Worm (Caenorhabditis elegans) whole organism, young adult: Measurements from ENCODE around the gene C17B7.8.

Experiments used
- B0336.3 ChIP-seq: fragments of 200-800 bp; sonication (Bioruptor generic); IDR thresholded peaks from 2 replicates; pipeline ENCODE4 v1.3.6; 2022; ENCODE audit warnings: missing genetic modification characterization, missing compliant biosample characterization
- C17E4.6 ChIP-seq: fragments of 200-800 bp; sonication (Bioruptor generic); IDR thresholded peaks from 2 replicates; pipeline ENCODE4 v1.3.6; 2022; ENCODE audit warnings: missing genetic modification reagents, missing genetic modification characterization, missing compliant biosample characterization
- F39B2.1 ChIP-seq: fragments of 200-800 bp; sonication (Bioruptor generic); IDR thresholded peaks from 2 replicates; pipeline ENCODE4 v1.3.6; 2022; ENCODE audit warnings: missing genetic modification reagents, missing genetic modification characterization, missing compliant biosample characterization
- atf-7 ChIP-seq: sonication (generic microtip); optimal IDR thresholded peaks from 2 replicates; lab custom pipeline; 2017; ENCODE audit warnings: mild to moderate bottlenecking, missing genetic modification characterization, missing compliant biosample characterization
- attf-5 ChIP-seq: fragments of 200-800 bp; sonication (Bioruptor generic); optimal IDR thresholded peaks from 2 replicates; lab custom pipeline; 2018; ENCODE audit warnings: mild to moderate bottlenecking, missing genetic modification characterization, missing compliant biosample characterization
- ccch-3 ChIP-seq: fragments of 200-800 bp; sonication (Bioruptor generic); optimal IDR thresholded peaks from 2 replicates; lab custom pipeline; 2018; ENCODE audit warnings: mild to moderate bottlenecking, missing genetic modification characterization, missing compliant biosample characterization
- efl-1 ChIP-seq: fragments of 150-350 bp; optimal IDR thresholded peaks from 2 replicates; lab custom pipeline; 2014; ENCODE audit warnings: missing biosample characterization, missing genetic modification reagents, missing genetic modification characterization
- hsf-1 ChIP-seq: fragments of 200-800 bp; sonication (Bioruptor generic); IDR thresholded peaks from 2 replicates; pipeline ENCODE4 v1.3.6; 2022; ENCODE audit warnings: missing genetic modification reagents, missing genetic modification characterization, missing compliant biosample characterization
- lin-54 ChIP-seq: fragments of 200-800 bp; sonication (Bioruptor generic); optimal IDR thresholded peaks from 2 replicates; lab custom pipeline; 2018; ENCODE audit warnings: mild to moderate bottlenecking, missing genetic modification characterization, missing compliant biosample characterization
- mes-4 ChIP-seq: sonication (generic microtip); optimal IDR thresholded peaks from 2 replicates; lab custom pipeline; 2016; ENCODE audit warnings: missing genotype, missing genetic modification characterization, missing compliant biosample characterization
- nhr-80 ChIP-seq: sonication (generic microtip); optimal IDR thresholded peaks from 2 replicates; lab custom pipeline; 2016; ENCODE audit warnings: missing genetic modification characterization, missing compliant biosample characterization
- tbp1 ChIP-seq: fragments of 200-800 bp; sonication (Bioruptor generic); optimal IDR thresholded peaks from 2 replicates; lab custom pipeline; 2018; ENCODE audit warnings: mild to moderate bottlenecking, missing genetic modification characterization, missing compliant biosample characterization

DNA sequence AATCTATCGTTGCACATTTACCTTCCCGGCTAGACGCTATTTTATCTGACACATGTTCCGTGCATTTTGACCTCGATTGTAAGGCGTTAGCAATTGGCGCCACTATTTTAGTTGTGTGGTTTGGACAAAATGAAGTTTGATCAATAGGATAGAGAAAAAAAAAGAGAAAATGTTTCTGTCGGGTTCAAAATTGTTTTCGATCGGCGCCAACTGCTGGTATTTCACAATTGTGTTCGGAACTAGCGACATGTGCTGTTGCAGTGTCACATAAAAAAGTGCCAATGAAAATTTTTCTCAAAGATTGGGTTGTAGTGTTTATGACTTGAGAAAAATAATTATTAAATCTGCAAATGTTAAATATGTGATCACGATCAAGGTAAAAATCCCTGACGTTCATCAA, 44.9 kb downstream of the C17B7.8 start:
- no peak for TF ChIP-seq mes-4 (tag; lab: Kevin White, UChicago)
- no peak for TF ChIP-seq ccch-3 (GFP tag; lab: Kevin White, UChicago)
- TF ChIP-seq efl-1 (GFP tag; lab: Kevin White, UChicago), result no peak
- TF ChIP-seq hsf-1 (GFP tag; lab: Robert Waterston, UW), result no peak
- TF ChIP-seq attf-5 (GFP tag; lab: Kevin White, UChicago), result no peak
- no peak for TF ChIP-seq B0336.3 (GFP tag; lab: Robert Waterston, UW)
- TF ChIP-seq nhr-80 (tag; lab: Kevin White, UChicago), result no peak
- TF ChIP-seq C17E4.6 (GFP tag; lab: Robert Waterston, UW), result no peak
- TF ChIP-seq F39B2.1 (GFP tag; lab: Robert Waterston, UW), result no peak
- TF ChIP-seq lin-54 (GFP tag; lab: Kevin White, UChicago), result no peak
- TF ChIP-seq atf-7, result no peak
- no peak for TF ChIP-seq tbp1 (GFP tag; lab: Kevin White, UChicago)
